Worm (Caenorhabditis elegans): ENCODE measurements around the gene K01C8.2.

The K01C8.2 gene

DNA sequence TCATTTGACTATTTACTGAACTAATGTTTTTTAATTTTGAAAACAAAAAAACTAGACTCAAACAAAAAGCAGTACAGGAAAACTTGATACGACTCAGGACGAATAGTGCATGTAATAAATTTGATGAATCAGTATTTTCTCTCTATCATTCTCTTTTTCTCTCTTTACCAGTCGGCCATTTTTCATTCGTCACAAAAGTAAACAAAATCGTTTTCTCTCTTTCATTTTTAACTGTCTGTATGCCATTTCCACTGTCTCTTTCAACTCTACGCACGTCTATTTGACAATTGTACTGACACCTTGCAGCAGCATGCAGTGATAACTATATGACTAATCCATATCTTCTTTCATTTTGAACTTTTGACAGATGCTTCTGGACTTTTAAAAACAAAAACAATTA lies 20.5 kb downstream of the K01C8.2 start, which contains the start of the genes F35C11.2 and F35C11.4 (continued):
- TF ChIP-seq Y56A3A.18 (GFP tag; IDR thresholded peaks at IDR 0.05) (no peak), sea-2 (GFP tag; IDR thresholded peaks at IDR 0.05) (no peak), rpc-1 (optimal IDR thresholded peaks at IDR 0.05) (no peak), rpc-1 (tag; optimal IDR thresholded peaks at IDR 0.05) (no peak), rcor-1 (GFP tag; IDR thresholded peaks at IDR 0.05) (no peak), somi-1 (GFP tag; optimal IDR thresholded peaks at IDR 0.05) (no peak)

DNA sequence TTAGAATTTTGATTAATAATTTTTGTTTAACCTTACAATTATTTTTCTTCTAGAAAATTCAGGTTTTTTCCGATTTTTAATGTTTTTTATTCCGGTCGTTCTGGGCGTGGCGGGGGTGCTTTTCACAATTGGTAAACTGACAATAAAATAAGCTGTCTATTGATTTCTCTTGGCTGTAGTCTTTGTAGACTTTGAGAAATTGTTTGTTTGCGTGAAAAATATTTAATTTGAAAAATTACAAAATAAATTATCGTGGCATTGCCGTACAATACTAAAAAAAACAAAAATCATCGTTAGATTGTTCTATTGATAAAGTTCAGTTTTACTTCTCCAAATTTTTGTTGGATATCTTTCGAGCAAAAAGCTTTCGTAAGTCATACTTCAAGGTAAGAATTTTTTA lies 22.8 kb downstream of the K01C8.2 start, which contains the start of gene F35C11.3:
TSS of gene F35C11.3 (plus strand) at position 301 of the 400 bp plus-strand sequence.
- TF ChIP-seq ztf-3 (GFP tag; optimal IDR thresholded peaks at IDR 0.05) (no peak), egl-18 (GFP tag; IDR thresholded peaks at IDR 0.05) (no peak), ztf-18 (tag; optimal IDR thresholded peaks at IDR 0.05) (no peak), B0336.3 (GFP tag; IDR thresholded peaks at IDR 0.05) (no peak), efl-1 (GFP tag; optimal IDR thresholded peaks at IDR 0.05) (no peak), hlh-26 (GFP tag; conservative IDR thresholded peaks at IDR 0.05) (no peak), akir-1 (GFP tag; optimal IDR thresholded peaks at IDR 0.05) (no peak), somi-1 (GFP tag; optimal IDR thresholded peaks at IDR 0.05) (no peak), C06A6.2 (GFP tag; conservative IDR thresholded peaks at IDR 0.05) (no peak), lin-54 (GFP tag; optimal IDR thresholded peaks at IDR 0.05) (no peak), pbrm-1 (GFP tag; IDR thresholded peaks at IDR 0.05) (no peak), let-607 (tag; optimal IDR thresholded peaks at IDR 0.05) (no peak), ceh-79 (tag; optimal IDR thresholded peaks at IDR 0.05) (no peak), ZK185.1 (tag; optimal IDR thresholded peaks at IDR 0.05; ENCODE audit: poor library complexity, severe bottlenecking) (no peak), let-526 (GFP tag; IDR thresholded peaks at IDR 0.05) (no peak), madf-6 (GFP tag; IDR thresholded peaks at IDR 0.05) (no peak), hmg-20 (GFP tag; IDR thresholded peaks at IDR 0.05) (no peak), F37B4.10 (GFP tag; IDR thresholded peaks at IDR 0.05) (no peak), lir-1 (GFP tag; conservative IDR thresholded peaks at IDR 0.05) (no peak), repo-1 (tag; optimal IDR thresholded peaks at IDR 0.05) (no peak)

DNA sequence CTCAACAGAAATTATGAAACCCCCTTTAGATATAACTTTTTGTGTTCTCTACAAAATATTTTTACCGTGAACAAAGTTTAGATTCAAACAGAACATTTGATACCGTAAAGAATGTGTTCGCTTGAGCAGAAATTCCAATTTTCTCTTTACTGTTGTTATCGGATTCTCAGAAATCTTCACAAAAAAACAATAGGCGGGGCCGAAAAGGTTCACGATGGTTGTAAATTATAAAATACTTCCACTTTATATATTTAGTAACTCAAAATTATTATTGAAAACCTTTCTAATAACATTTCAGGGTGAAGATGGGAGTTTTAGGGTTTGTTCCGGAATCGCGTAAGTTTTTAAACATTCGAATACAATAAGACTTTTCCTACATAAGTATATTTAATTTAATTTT lies 31.1 kb downstream of the K01C8.2 start, which contains the start of gene nlp-5:
TSS of gene nlp-5 (plus strand) at position 301 of the 400 bp plus-strand sequence.
- TF ChIP-seq Y53G8AR.9 (GFP tag; conservative IDR thresholded peaks at IDR 0.05) (no peak), lin-26 (GFP tag; IDR thresholded peaks at IDR 0.05) (no peak), ets-4 (GFP tag; optimal IDR thresholded peaks at IDR 0.05) (no peak)

ce11 chrII:8232489-8232888 lies 36.8 kb downstream of the K01C8.2 start, which contains the start of gene M110.7:
M110.7 (plus strand) TSS chrII:8232789.
- TF ChIP-seq rpc-1 (optimal IDR thresholded peaks at IDR 0.05) (no peak), rpc-1 (tag; optimal IDR thresholded peaks at IDR 0.05) (no peak), let-526 (GFP tag; IDR thresholded peaks at IDR 0.05) (no peak), attf-6 (GFP tag; IDR thresholded peaks at IDR 0.05) (no peak), F33H1.4 (GFP tag; IDR thresholded peaks at IDR 0.05) (no peak), hlh-12 (tag; optimal IDR thresholded peaks at IDR 0.05) (no peak)

ce11 chrII:8230976-8231375 lies 38.3 kb downstream of the K01C8.2 start, which contains the start of gene M110.9:
M110.9 (plus strand) TSS chrII:8231276.
- TF ChIP-seq sea-2 (GFP tag; IDR thresholded peaks at IDR 0.05): no peak
- TF ChIP-seq madf-3 (GFP tag; IDR thresholded peaks at IDR 0.05): 0 out of 2 replicates have a peak, but pooled peaks have one; percentile 27

Measured in whole organism, young adult.